Worm (Caenorhabditis elegans) whole organism, midembryonic: Measurements from ENCODE around the gene zyx-1.

ENCODE experiments used
- cog-1 ChIP-seq: sonication (generic microtip); optimal IDR thresholded peaks from 2 replicates; lab custom pipeline; 2016; ENCODE audit warnings: missing genetic modification characterization, missing compliant biosample characterization
- flt-1 ChIP-seq: fragments of 200-800 bp; sonication (Bioruptor generic); IDR thresholded peaks from 2 replicates; pipeline ENCODE4 v1.3.6; 2022; ENCODE audit warnings: missing genetic modification characterization, missing compliant biosample characterization
- tab-1 ChIP-seq: fragments of 200-800 bp; sonication (Bioruptor generic); IDR thresholded peaks from 2 replicates; pipeline ENCODE4 v1.3.6; 2022; ENCODE audit warnings: missing genetic modification characterization, missing compliant biosample characterization

- TF ChIP-seq cog-1 (no peak), flt-1 (GFP tag; lab: Robert Waterston, UW) (no peak), tab-1 (GFP tag; lab: Robert Waterston, UW) (no peak)
Observed at ce11 chrII:13050050-13050449, 6.7 kb upstream of the zyx-1 start.
